Fruit fly (Drosophila melanogaster): ENCODE data around the gene CG43134.
A peak's percentile ranks its signal among the peaks of the same experiment; 100 is the strongest.

The CG43134 gene

dm6 chrX:4203713-4204447, 43.2 kb upstream of the CG43134 start (continued):
- TF ChIP-seq CG8319 (GFP tag; optimal IDR thresholded peaks at IDR 0.05) (no peak), salr (GFP tag; optimal IDR thresholded peaks at IDR 0.05) (no peak), CG10669 (GFP tag; optimal IDR thresholded peaks at IDR 0.05) (peak; percentile 24), Eip78C (GFP tag) (peak; percentile 54), OdsH (GFP tag; optimal IDR thresholded peaks at IDR 0.05) (peak; percentile 26), dsx (GFP tag; optimal IDR thresholded peaks at IDR 0.05; ENCODE audit: poor library complexity, severe bottlenecking) (no peak), Ets96B (tag; optimal IDR thresholded peaks at IDR 0.05) (peak; percentile 11), Lpt (GFP tag; optimal IDR thresholded peaks at IDR 0.05) (peak; percentile 5), Hr38 (GFP tag; optimal IDR thresholded peaks at IDR 0.05) (no peak), lz (GFP tag; optimal IDR thresholded peaks at IDR 0.05) (no peak), CG32006 (GFP tag; optimal IDR thresholded peaks at IDR 0.05) (peak; percentile 40)

DNA sequence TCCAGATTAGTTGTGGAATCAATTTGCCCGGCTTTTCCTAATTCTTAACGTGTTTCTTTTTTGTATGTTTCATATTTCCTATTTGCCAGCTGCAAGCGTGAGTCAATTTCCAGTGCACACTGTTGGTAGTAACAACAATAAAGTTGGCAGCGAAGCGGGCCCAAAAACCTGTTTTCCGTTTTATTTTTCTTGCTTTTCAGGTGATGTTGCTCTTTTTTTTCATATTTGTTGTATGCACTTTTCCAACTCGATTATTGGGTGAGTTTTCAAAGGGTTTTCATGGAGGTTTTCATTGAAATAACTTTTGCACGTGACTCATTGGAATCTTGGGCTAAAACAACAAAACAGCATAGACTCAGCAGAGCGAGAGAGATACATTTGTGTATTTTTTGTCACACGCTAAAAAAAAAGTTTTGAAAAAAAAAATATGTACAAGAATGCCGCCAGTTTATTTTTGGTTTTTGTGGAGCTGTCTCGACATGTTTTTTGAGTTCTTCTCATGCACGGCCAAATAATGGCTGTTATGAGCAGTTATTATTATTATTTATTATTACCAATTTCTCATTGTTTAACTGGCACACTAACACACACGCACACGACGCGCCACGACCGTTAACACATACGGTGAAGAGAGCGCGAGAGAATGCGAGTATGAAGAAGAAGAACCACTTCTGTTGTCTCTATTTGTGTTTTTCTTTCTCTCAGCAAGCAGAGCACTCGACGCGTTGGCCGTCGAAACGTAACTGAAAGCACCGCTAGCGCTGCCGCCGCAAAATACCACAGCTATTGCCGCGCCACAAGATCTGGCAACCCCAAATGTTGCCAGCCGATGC, 41.6 kb upstream of the CG43134 start, which contains the start of gene Fas2:
Fas2 (minus strand) TSS at position 748 of the 833 bp plus-strand sequence.
- TF ChIP-seq cyc (GFP tag; optimal IDR thresholded peaks at IDR 0.05): peak; percentile 32
- no peak for TF ChIP-seq CG10669 (GFP tag; optimal IDR thresholded peaks at IDR 0.05)
- TF ChIP-seq Gug (GFP tag; IDR thresholded peaks at IDR 0.05): peak; percentile 20; the same call in 1 of the 2 replicates
- peak; percentile 46 for TF ChIP-seq CG10631 (GFP tag; optimal IDR thresholded peaks at IDR 0.05)
- peak; percentile 13 for TF ChIP-seq fd59A (GFP tag; optimal IDR thresholded peaks at IDR 0.05)
- TF ChIP-seq pdm3 (GFP tag; optimal IDR thresholded peaks at IDR 0.05): peak; percentile 30
- TF ChIP-seq CG16779 (tag; optimal IDR thresholded peaks at IDR 0.05): peak; percentile 55
- TF ChIP-seq CG4318 (GFP tag; optimal IDR thresholded peaks at IDR 0.05): peak; percentile 32
- no peak for TF ChIP-seq CG11902 (GFP tag; optimal IDR thresholded peaks at IDR 0.05)
- peak; percentile 61 to 67 for TF ChIP-seq ss (GFP tag; optimal IDR thresholded peaks at IDR 0.05)
- TF ChIP-seq achi (GFP tag; optimal IDR thresholded peaks at IDR 0.05): peak; percentile 37
- no peak for TF ChIP-seq CG11294 (GFP tag; IDR thresholded peaks at IDR 0.05)
- TF ChIP-seq eg (GFP tag; IDR thresholded peaks at IDR 0.05): peak; percentile 73
- peak; percentile 57 for TF ChIP-seq fd85E (GFP tag; optimal IDR thresholded peaks at IDR 0.05)
- peak; percentile 83 for TF ChIP-seq CG6163 (GFP tag; IDR thresholded peaks at IDR 0.05)
- TF ChIP-seq fkh (GFP tag; optimal IDR thresholded peaks at IDR 0.05): peak; percentile 71
- TF ChIP-seq CG9139 (GFP tag; optimal IDR thresholded peaks at IDR 0.05): peak; percentile 57
- peak; percentile 66 for TF ChIP-seq topi (GFP tag; optimal IDR thresholded peaks at IDR 0.05)
- TF ChIP-seq CG31627 (GFP tag; optimal IDR thresholded peaks at IDR 0.05): no peak
- TF ChIP-seq Hr39 (GFP tag; optimal IDR thresholded peaks at IDR 0.05): no peak
- peak; percentile 82 for TF ChIP-seq Eip78C (GFP tag)
- TF ChIP-seq Smox (GFP tag; optimal IDR thresholded peaks at IDR 0.05): peak; percentile 36
- TF ChIP-seq Sox14 (GFP tag; optimal IDR thresholded peaks at IDR 0.05): peak; percentile 42
- peak; percentile 60 for TF ChIP-seq esn (GFP tag; optimal IDR thresholded peaks at IDR 0.05)
- peak; percentile 13 for TF ChIP-seq CG6792 (GFP tag; optimal IDR thresholded peaks at IDR 0.05)
- TF ChIP-seq spab (GFP tag; optimal IDR thresholded peaks at IDR 0.05): no peak
- no peak for TF ChIP-seq CG3032 (tag; optimal IDR thresholded peaks at IDR 0.05)
- peak; percentile 50 for TF ChIP-seq dsx (GFP tag; optimal IDR thresholded peaks at IDR 0.05; ENCODE audit: poor library complexity, severe bottlenecking)
- TF ChIP-seq CG8319 (GFP tag; optimal IDR thresholded peaks at IDR 0.05): no peak
- TF ChIP-seq Ets96B (tag; optimal IDR thresholded peaks at IDR 0.05): peak; percentile 20
- TF ChIP-seq Ets21C (GFP tag; optimal IDR thresholded peaks at IDR 0.05): no peak
- TF ChIP-seq Lpt (GFP tag; optimal IDR thresholded peaks at IDR 0.05): peak; percentile 61
- peak; percentile 67 for TF ChIP-seq Eip75B (GFP tag; optimal IDR thresholded peaks at IDR 0.05)
- peak; percentile 70 for TF ChIP-seq vri (GFP tag; optimal IDR thresholded peaks at IDR 0.05)
- TF ChIP-seq CG32006 (GFP tag; optimal IDR thresholded peaks at IDR 0.05): peak; percentile 76
- peak; percentile 37 for TF ChIP-seq CG6276 (GFP tag; optimal IDR thresholded peaks at IDR 0.05)
- no peak for TF ChIP-seq Hr38 (GFP tag; optimal IDR thresholded peaks at IDR 0.05)
- peak; percentile 74 for TF ChIP-seq CG3919 (GFP tag; optimal IDR thresholded peaks at IDR 0.05)
- peak; percentile 25 for TF ChIP-seq lz (GFP tag; optimal IDR thresholded peaks at IDR 0.05)
- peak; percentile 61 for TF ChIP-seq CG6808 (GFP tag; optimal IDR thresholded peaks at IDR 0.05)
- TF ChIP-seq OdsH (GFP tag; optimal IDR thresholded peaks at IDR 0.05): peak; percentile 17
- TF ChIP-seq CG34406 (GFP tag; optimal IDR thresholded peaks at IDR 0.05): peak; percentile 36
- TF ChIP-seq net (GFP tag; optimal IDR thresholded peaks at IDR 0.05): peak; percentile 57
- no peak for TF ChIP-seq Eip93F (GFP tag; optimal IDR thresholded peaks at IDR 0.05)
